Fruit fly (Drosophila melanogaster) whole organism, larva: Measurements from ENCODE around the gene CG42237.
A peak's percentile ranks its signal among the peaks of the same experiment; 100 is the strongest.

Experiments
- noc ChIP-seq: fragments of 200-800 bp; sonication (Bioruptor generic); optimal IDR thresholded peaks from 3 replicates; lab custom pipeline; 2019; ENCODE audit warnings: missing biosample characterization, mild to moderate bottlenecking, missing genetic modification characterization, moderate library complexity

The CG42237 gene

DNA sequence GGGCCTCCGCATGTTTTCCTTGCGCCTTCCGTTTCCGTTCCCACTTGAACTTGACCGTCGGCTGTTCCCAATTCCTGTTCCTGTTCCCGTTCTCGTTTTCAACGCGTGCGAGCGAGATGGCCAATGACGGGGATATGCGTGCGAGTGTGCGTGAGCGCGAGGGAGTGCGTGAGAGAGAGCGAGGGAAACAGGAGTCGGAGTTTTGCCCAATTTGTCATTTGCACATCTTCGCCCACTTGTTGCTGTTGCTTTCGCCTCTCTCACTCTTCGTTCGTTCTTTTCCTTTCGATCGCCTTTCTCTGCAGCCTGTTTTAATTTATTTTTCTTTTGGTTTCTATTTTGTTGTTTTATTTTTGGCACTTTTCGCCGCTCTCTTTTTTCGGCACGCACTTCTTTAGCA, 3.1 kb upstream of the CG42237 start:
- TF ChIP-seq noc = no peak

DNA sequence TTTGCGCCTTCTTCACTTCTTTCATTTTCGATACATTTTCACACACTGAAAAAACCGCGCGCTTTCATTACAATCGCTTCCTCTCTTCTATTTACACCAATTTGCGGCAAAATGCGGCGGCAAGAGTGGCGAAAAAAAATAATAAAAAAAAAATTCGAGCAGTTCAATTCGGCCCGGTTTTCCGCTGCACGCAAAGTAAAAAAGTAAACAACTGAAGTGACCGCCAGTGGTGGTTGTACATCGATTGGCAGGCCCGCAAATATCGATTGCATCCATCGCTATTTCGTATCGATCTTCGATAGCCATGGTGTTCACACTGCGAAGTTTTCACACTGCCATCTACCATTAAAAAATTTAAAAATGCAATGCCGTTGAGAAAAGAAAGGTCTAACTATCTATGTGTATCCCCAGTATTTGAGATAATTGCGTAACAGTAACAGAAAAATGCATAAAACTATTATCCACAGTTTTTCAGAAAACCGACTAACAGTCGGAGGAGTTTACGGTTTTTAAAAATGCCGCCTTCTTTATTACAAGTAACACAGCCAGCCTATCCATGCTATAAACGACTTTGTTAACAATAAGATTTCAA, 2.6 kb upstream of the CG42237 start, which contains the start of gene Chpf:
Gene Chpf (minus strand): TSS at position 225 of the 592 bp plus-strand sequence.
- no peak for TF ChIP-seq noc

DNA sequence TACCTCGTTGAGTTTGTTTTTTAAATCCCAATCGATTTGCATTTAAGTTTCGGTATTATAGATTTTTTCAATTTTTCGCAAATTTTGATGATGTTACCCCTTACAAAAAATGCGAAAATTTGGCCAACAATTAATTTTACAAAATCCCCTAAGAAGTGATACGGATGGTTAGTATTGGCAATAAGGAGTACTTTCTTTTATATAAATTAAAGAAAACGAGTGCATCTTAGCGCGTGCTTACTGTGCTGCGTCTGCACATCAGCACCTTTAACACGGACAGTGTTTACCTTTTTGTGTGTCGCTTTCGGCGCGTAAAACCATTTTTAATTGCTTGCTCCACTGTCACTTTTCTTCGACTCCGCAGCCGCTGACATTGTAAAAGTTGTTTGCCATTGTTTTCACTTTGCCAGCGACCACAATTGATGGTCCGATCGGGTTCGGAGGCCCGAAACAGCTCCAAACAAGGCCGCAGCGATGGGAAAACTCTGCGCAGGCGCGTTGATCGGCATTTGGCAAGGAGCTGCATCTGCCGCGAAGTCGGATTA, 996 bp upstream of the CG42237 start:
- no peak for TF ChIP-seq noc

DNA sequence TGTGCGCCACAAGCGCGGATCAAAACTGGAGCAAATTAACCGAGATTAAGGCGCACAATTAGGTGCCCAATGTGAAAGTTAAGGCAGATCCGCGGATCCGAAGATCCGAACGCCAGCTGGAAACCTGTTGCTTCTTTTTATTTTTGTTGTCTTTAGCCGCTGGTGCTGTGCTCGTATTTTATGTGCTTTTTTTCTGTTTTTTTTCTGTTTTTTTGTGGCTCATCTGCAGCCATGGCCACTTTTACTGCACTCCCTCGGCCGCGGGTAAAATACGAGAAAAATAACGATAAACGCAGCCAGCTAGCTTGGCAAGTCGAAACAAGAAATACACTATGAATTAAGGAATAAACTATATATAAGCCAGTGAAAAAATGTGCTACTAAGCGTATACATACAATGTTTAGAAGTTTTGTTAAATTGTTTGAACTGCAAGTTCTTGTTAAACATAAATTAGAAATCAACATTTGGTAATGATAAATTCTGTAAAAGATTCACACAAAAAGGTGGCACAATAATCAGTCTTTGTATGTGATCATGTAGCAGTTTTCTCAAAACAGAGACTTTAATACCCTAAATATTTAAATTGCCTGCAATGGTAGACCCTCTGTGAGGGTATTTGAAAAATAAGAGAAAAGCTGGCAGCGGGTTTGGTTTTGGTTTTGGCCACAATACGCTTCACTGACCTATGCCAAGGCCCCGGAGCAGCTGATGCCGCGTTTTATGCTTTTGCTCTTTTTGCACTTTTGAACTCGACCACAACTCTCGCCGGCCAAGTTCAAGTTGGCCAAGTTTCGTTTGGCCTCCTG, 1.7 kb downstream of the CG42237 start:
- no peak for TF ChIP-seq noc

DNA sequence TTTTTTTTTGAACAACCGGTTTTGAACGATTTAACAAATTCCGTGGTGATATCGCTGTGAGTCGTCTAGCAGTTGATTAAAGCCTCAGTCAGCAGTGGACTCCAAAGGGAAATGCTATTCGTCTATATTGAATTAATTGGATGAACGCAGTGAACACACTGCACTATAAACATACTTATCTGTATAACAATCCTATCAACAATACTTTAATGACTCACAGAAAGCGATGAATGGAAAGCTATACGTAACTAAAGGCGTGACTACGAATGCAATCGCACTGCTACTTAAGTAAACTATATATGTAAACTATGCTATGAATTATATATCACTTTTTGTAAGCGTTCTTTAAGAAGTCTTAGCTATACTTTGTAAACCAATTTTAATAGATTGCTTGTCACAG, 10.6 kb downstream of the CG42237 start:
- no peak for TF ChIP-seq noc

DNA sequence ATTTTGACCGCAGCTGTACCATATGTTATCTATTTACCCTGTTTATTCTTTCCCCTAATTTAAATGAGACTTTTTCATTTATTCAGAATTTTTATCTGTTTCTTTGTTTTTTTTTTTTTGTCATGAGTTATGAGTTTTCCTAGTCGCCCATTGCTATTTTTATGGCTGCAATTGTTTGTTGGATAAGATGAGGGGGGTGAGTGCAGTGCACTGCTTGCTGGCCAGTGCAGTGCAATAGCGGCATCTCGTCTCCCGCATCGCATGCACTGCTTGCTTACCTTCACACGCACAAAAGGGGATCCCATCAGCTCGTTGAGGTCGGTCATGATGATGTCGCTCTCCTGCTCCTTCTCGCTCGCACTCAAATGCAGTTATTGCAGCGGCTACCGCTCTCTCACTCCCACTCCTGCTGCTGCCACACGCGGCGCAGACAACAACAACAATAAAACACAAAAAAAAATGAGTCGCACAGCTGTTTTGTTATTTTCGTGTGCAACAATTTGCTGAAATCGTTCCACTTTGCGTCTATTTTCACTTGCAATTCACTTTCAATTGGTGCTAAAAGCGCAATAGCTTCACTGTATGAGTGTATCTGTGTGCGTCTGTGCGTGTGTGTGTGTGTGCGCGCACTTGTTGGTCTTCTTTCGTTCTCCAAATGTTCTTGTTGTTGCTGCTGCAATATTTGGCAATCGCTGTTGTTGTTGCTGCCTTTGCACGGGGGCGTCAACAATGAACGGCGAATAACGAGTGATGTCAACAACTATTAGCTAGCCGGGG, 13.2 kb downstream of the CG42237 start:
- no peak for TF ChIP-seq noc

DNA sequence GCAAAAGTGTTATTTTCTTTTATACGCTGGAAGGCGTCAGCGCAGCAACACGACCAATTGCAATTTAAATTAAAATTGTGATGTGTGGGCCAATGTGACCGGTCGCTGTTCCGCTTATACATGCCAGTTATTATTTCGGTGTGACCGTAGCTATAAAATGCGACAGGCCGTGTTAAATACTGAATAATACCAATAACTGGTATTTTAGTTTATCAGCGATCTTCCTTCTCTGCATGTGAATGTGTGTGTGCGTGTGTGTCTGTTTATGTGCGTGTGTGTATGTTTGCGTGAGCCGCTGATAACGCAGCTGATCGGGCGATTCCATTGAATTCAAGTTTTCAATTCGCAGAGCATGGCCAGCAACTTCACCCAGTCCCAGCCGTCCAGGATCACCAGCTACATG, 13.8 kb downstream of the CG42237 start, which contains the start of the genes CG32638, CG15717 and MFS10:
Gene CG32638 (minus strand): TSS at position 45 of the 403 bp plus-strand sequence.
Gene CG15717 (plus strand): TSS at position 203 of the 403 bp plus-strand sequence.
Gene MFS10 (plus strand): TSS at position 269 of the 403 bp plus-strand sequence.
- no peak for TF ChIP-seq noc

DNA sequence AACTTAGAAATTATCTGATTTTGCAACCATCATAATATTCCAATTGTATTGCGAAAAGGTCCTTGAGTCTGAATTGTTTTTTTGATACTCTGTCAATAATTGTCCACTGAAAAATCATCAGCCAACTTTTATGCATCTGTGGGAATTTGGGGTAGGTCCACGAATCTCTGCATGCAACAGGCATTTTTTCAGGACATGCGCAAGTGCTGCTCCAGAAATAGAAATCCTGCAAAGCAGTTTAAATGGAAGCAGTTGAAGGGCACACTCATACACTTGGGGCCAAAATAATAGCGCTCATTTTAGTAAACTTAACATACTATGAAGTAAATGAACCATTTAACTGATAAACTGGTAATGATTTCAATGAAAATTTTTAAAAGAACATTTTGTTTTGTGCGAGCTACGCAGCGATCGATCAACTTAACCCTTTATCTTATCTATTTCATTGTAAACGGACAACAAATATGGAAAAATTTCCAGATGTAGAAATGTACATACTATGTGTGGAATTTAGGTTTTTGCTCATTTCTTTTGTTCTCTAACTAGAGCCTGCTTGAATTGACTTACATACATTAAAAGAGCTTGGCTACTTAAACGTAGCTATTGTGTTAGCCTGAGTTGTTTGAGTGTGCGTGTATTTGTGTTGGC, 15.4 kb downstream of the CG42237 start:
- TF ChIP-seq noc = peak; percentile 63

DNA sequence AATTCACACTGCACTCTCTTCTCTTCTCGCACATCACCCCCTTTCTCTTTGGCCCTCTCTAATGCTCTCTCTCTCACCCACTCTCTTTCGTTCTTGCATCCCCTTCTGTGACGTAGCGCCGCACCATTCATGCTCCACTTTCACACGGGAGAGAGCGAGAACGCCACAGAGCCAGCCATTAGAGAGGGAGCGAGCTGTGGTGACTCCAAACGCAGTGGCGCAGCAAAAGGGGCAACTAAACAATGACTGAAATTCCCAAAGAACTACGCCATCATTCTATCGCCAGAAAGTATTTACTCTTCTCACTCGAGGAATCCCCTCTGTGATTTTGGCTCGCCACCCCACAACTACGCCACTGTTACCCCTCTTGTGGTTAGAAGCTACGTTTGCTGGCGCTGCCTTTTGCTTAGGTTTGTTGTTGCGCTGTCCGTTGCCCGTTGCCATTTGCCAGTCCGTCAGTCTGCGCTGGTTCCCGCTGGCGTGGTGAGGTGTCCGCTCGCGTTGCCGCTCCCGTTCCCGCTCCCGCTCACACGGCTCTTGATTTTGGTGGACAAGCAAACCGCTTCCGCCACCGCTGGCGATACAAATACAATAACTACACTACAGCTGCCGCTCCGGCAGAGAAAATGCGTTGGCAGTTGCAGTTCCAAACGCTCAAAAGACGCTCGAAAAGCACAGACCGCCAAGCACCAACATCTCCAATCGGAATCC, 16.3 kb downstream of the CG42237 start:
- TF ChIP-seq noc = peak; percentile 99

DNA sequence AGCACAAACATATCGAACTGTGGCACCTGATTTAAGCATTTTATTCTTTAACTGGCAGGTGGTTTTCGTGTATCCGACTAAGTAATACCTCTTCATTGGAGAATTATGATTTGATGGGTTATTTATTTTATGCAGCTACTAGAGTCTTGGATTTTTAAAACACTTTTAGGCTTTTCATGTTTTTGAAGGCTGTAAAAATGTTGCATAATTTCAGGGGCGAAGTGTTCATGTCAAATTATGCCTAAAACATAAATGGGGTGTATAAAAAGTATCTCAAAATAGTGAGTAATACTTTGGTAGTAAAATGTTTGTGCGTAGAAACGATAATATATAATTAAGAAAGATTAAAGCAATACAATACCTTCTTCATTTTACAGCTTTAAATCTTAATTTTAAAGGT, 19.9 kb downstream of the CG42237 start:
- no peak for TF ChIP-seq noc

DNA sequence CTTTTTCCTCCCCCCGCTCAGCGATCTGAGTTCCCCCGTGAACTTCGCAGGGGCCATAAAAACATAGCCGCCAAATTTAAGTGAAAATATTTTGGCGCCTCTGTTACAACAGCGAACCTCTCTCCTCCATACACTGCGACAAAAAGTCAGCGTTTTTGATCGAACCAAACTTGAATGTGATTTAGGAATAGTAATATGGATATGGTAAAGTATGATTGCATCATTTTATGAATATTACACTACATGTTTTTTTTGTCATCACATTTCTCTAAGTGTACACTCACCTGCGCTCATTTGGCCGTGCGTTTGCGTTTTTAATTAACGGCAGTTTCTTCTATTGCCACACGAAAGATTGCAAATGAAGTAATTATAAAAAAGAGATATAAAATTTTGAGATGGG, 20.8 kb downstream of the CG42237 start:
- peak; percentile 13 for TF ChIP-seq noc

DNA sequence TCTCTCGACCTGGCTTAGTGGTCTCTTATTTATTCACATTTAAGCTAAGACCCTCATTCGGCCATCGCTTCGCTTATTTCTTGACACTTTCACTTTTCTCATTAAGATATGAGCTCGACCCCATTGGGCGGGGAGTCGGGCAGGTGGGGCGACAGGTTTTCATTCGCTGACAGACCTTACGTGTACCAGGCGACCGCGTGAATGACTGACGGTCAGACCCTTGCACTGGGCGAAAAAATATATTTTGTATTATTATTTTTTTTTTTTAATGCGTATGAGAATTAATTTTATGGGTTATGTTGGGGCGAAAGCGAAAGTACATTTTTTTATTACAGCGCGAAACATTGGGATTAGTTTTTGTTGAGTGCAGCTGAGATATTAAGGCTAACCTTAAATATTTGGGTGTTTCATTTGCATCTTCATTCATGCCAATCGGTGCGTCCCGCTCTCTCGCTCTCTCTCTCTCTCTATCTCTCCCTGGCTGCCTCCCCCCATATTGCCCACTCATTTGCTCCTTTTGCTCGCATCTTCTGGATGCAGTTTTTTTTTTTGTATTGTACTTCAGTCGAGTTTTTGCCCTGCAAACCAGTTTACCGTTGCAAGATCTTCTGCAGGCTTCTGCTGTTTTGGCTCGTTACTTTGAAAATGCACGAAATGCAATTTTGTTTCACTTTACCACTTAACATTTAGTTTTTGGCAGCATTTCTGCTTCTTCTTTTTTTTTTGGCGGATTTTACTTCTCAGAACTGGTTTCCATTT, 22.2 kb downstream of the CG42237 start:
- TF ChIP-seq noc = no peak

DNA sequence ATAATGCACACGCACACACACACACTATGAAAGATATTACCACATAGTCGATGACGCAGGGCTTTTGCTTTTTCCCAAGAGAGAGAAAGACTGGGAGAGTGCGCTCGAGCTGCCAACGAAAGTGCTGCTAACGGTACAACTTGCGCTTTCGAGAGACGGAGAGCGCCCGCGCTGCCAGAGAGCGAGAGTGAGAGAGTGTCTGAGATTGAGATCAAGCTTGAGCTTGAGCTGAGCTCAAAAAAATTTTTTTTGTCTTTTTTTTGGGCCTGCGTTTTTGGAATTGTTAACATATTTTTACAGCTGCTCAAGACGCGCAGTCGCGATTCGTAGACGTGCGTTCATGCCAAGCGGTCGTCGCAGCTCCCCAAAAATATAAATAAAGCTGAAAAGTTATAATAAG, 24.0 kb downstream of the CG42237 start, which contains the start of gene CG32645:
Gene CG32645 (plus strand): TSS at position 313 of the 400 bp plus-strand sequence.
- no peak for TF ChIP-seq noc

DNA sequence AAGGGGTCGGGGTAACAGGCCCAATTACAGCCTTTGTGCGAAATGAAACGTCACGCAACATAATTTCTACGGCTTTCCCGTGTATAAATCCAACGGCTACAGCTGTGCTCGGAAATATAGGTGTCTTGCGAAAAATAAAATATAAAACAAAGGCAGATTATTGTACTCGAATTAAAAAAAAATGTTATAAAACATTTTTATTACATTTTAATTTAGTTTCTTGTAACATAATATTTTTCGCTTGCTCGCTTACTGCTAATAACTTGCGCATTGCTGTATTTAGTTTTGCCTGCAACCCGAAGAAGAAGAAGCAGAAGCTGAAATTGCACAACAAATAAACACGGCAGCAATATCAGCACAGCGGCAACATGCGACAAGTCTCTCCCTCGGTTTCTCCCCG, 28.2 kb downstream of the CG42237 start:
- no peak for TF ChIP-seq noc

DNA sequence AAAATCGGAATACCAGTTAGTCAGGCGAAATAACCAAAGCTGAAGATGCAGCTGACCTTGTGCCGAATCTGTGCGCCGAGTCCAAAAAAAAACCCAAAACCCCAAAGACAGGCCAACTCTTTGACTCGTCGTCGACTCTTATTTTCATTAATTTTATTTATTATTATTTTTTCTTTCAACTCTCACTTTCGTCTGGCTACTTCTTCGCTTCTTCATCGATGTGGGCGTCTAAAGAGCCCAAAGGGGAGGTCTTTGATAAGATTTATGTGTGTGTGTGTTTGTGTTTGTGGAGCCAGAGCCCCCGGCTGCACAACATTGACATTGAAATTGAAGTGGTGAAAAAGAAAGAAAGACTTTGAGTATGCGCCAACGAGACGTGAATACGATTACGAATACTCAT, 30.9 kb downstream of the CG42237 start:
- TF ChIP-seq noc = no peak
